Fruit fly (Drosophila melanogaster) whole organism, embryonic: ENCODE results near the gene Prm.

Source experiments
- ATbp ChIP-seq: fragments of 200-800 bp; sonication (Bioruptor generic); optimal IDR thresholded peaks from 2 replicates; lab custom pipeline; 2017; ENCODE audit warnings: missing biosample characterization, mild to moderate bottlenecking, missing genetic modification characterization, missing genetic modification reagents
- Ada2b ChIP-seq: fragments of 200-800 bp; sonication (Bioruptor generic); IDR thresholded peaks from 2 replicates; pipeline ENCODE4 v1.3.6; 2022; ENCODE audit warnings: missing biosample characterization, missing genetic modification characterization
- Atf3 ChIP-seq: fragments of 200-800 bp; sonication (Bioruptor generic); optimal IDR thresholded peaks from 3 replicates; lab custom pipeline; 2016; ENCODE audit warnings: missing biosample characterization, missing genetic modification characterization
- CG1024 ChIP-seq: fragments of 200-800 bp; sonication (Bioruptor generic); IDR thresholded peaks from 2 replicates; pipeline ENCODE4 v1.3.6; 2022; ENCODE audit warnings: missing biosample characterization, missing genetic modification characterization
- CG10565 ChIP-seq: fragments of 200-800 bp; sonication (Bioruptor generic); optimal IDR thresholded peaks from 3 replicates; lab custom pipeline; 2016; ENCODE audit warnings: missing biosample characterization, mild to moderate bottlenecking, missing genetic modification characterization
- CG11093 ChIP-seq: fragments of 200-800 bp; sonication (Bioruptor generic); IDR thresholded peaks from 3 replicates; pipeline ENCODE4 v1.3.6; 2022; ENCODE audit warnings: missing biosample characterization, missing genetic modification characterization
- CG12071 ChIP-seq: fragments of 200-800 bp; sonication (Bioruptor generic); optimal IDR thresholded peaks from 3 replicates; lab custom pipeline; 2018; ENCODE audit warnings: missing biosample characterization, mild to moderate bottlenecking, missing genetic modification characterization
- CG13296 ChIP-seq: fragments of 200-800 bp; sonication (Bioruptor generic); optimal IDR thresholded peaks from 3 replicates; lab custom pipeline; 2018; ENCODE audit warnings: missing biosample characterization, mild to moderate bottlenecking, missing genetic modification characterization
- CG13424 ChIP-seq: fragments of 200-800 bp; sonication (Bioruptor generic); optimal IDR thresholded peaks from 2 replicates; lab custom pipeline; 2019; ENCODE audit warnings: missing biosample characterization, mild to moderate bottlenecking, missing genetic modification characterization, moderate library complexity
- CG14667 ChIP-seq: fragments of 200-800 bp; sonication (Bioruptor generic); IDR thresholded peaks from 2 replicates; pipeline ENCODE4 v1.3.6; 2022; ENCODE audit warnings: missing biosample characterization, missing genetic modification characterization
- CG15601 ChIP-seq: fragments of 200-800 bp; sonication (Bioruptor generic); optimal IDR thresholded peaks from 3 replicates; lab custom pipeline; 2019; ENCODE audit warnings: missing biosample characterization, mild to moderate bottlenecking, missing genetic modification characterization, moderate library complexity
- CG15696 ChIP-seq: fragments of 200-800 bp; sonication (Bioruptor generic); optimal IDR thresholded peaks from 2 replicates; lab custom pipeline; 2019; ENCODE audit warnings: missing biosample characterization, mild to moderate bottlenecking, missing genetic modification characterization, moderate library complexity
- CG17829 ChIP-seq: fragments of 200-800 bp; optimal IDR thresholded peaks from 2 replicates; lab custom pipeline; 2019; ENCODE audit warnings: missing biosample characterization, mild to moderate bottlenecking, missing genetic modification characterization, moderate library complexity
- CG1832 ChIP-seq: fragments of 200-800 bp; sonication (Bioruptor generic); optimal IDR thresholded peaks from 2 replicates; lab custom pipeline; 2017; ENCODE audit warnings: missing biosample characterization, mild to moderate bottlenecking, missing genetic modification characterization, inconsistent platforms
- CG4360 ChIP-seq: fragments of 200-800 bp; sonication (Bioruptor generic); IDR thresholded peaks from 2 replicates; pipeline ENCODE4 v1.3.6; 2022; ENCODE audit warnings: missing biosample characterization, missing genetic modification characterization
- CG4424 ChIP-seq: fragments of 200-800 bp; sonication (Bioruptor generic); optimal IDR thresholded peaks from 3 replicates; lab custom pipeline; 2016; ENCODE audit warnings: missing biosample characterization, missing genetic modification characterization
- CG4707 ChIP-seq: fragments of 200-800 bp; sonication (Bioruptor generic); optimal IDR thresholded peaks from 2 replicates; lab custom pipeline; 2018; ENCODE audit warnings: missing biosample characterization, mild to moderate bottlenecking, missing genetic modification characterization, moderate library complexity
- CG6175 ChIP-seq: fragments of 200-800 bp; sonication (Bioruptor generic); IDR thresholded peaks from 3 replicates; pipeline ENCODE4 v1.3.6; 2022; ENCODE audit warnings: missing biosample characterization, missing genetic modification characterization
- CG6765 ChIP-seq: fragments of 200-800 bp; sonication (Bioruptor generic); optimal IDR thresholded peaks from 3 replicates; lab custom pipeline; 2017; ENCODE audit warnings: missing biosample characterization, mild to moderate bottlenecking, missing genetic modification characterization
- CG7786 ChIP-seq: fragments of 200-800 bp; sonication (Bioruptor generic); optimal IDR thresholded peaks from 2 replicates; lab custom pipeline; 2016; ENCODE audit warnings: missing biosample characterization, missing genetic modification characterization
- CG8388 ChIP-seq: fragments of 200-800 bp; sonication (Bioruptor generic); optimal IDR thresholded peaks from 2 replicates; lab custom pipeline; 2019; ENCODE audit warnings: missing biosample characterization, mild to moderate bottlenecking, missing genetic modification characterization, moderate library complexity
- Dek ChIP-seq: fragments of 200-800 bp; sonication (Bioruptor generic); optimal IDR thresholded peaks from 3 replicates; lab custom pipeline; 2019; ENCODE audit warnings: missing biosample characterization, mild to moderate bottlenecking, missing genetic modification characterization, moderate library complexity
- Hr51 ChIP-seq, 2 experiments: fragments of 200-800 bp; sonication (Bioruptor generic); optimal IDR thresholded peaks; 2 replicates in 1 of 2; 3 replicates in 1 of 2; lab custom pipeline; 2016 to 2018; ENCODE audit warnings: missing biosample characterization in 2 of 2, missing genetic modification characterization in 2 of 2, mild to moderate bottlenecking in 1 of 2, moderate library complexity in 1 of 2
- Hr78 ChIP-seq, 2 experiments: fragments of 200-800 bp in 1 of 2; fragments of >200 bp in 1 of 2; sonication (Bioruptor generic) in 1 of 2; optimal IDR thresholded peaks; 2 replicates each; lab custom pipeline; 2017 to 2019; ENCODE audit warnings: missing biosample characterization in 2 of 2, missing genetic modification characterization in 2 of 2, mild to moderate bottlenecking in 1 of 2, moderate library complexity in 1 of 2
- MTF-1 ChIP-seq: fragments of 200-800 bp; sonication (Bioruptor generic); optimal IDR thresholded peaks from 2 replicates; lab custom pipeline; 2018; ENCODE audit warnings: missing biosample characterization, mild to moderate bottlenecking, missing genetic modification characterization, borderline replicate concordance
- NFAT ChIP-seq: fragments of 200-800 bp; sonication (Bioruptor generic); IDR thresholded peaks from 2 replicates; pipeline ENCODE4 v1.3.6; 2022; ENCODE audit warnings: missing biosample characterization, missing genetic modification characterization
- Optix ChIP-seq: fragments of 200-800 bp; sonication (Bioruptor generic); IDR thresholded peaks from 3 replicates; pipeline ENCODE4 v1.3.6; 2022; ENCODE audit warnings: missing biosample characterization, missing genetic modification characterization
- Pdp1 ChIP-seq, 2 experiments: fragments of 200-800 bp; sonication (Bioruptor generic); optimal IDR thresholded peaks; 3 replicates each; lab custom pipeline; 2016; ENCODE audit warnings: missing biosample characterization in 2 of 2, missing genetic modification characterization in 2 of 2, mild to moderate bottlenecking in 1 of 2, moderate library complexity in 1 of 2
- Sin3A ChIP-seq: fragments of >200 bp; optimal IDR thresholded peaks from 2 replicates; lab custom pipeline; 2018
- Sox100B ChIP-seq: fragments of 200-800 bp; sonication (Bioruptor generic); optimal IDR thresholded peaks from 3 replicates; lab custom pipeline; 2018; ENCODE audit warnings: missing biosample characterization, mild to moderate bottlenecking, missing genetic modification characterization
- Spps ChIP-seq: fragments of 200-800 bp; sonication (Bioruptor generic); optimal IDR thresholded peaks from 2 replicates; lab custom pipeline; 2018; ENCODE audit warnings: missing biosample characterization, mild to moderate bottlenecking, missing genetic modification characterization
- ab ChIP-seq: fragments of 200-800 bp; sonication (Bioruptor generic); optimal IDR thresholded peaks from 2 replicates; lab custom pipeline; 2016; ENCODE audit warnings: missing biosample characterization, missing genetic modification characterization
- bcd ChIP-seq: fragments of 200-800 bp; sonication (Bioruptor generic); optimal IDR thresholded peaks from 2 replicates; lab custom pipeline; 2017; ENCODE audit warnings: missing biosample characterization, mild to moderate bottlenecking, missing genetic modification characterization
- dati ChIP-seq: fragments of 200-800 bp; sonication (Bioruptor generic); IDR thresholded peaks from 2 replicates; pipeline ENCODE4 v1.3.6; 2022; ENCODE audit warnings: missing biosample characterization, missing genetic modification characterization
- fru ChIP-seq: fragments of >200 bp; optimal IDR thresholded peaks from 2 replicates; lab custom pipeline; 2017
- gt ChIP-seq: fragments of 200-800 bp; sonication (Bioruptor generic); IDR thresholded peaks from 2 replicates; pipeline ENCODE4 v1.3.6; 2022; ENCODE audit warnings: missing biosample characterization, missing genetic modification characterization
- lbe ChIP-seq: fragments of 200-800 bp; sonication (Bioruptor generic); optimal IDR thresholded peaks from 2 replicates; lab custom pipeline; 2016; ENCODE audit warnings: missing biosample characterization, mild to moderate bottlenecking, missing genetic modification characterization
- nerfin-2 ChIP-seq: fragments of 200-800 bp; sonication (Bioruptor generic); IDR thresholded peaks from 2 replicates; pipeline ENCODE4 v1.3.6; 2022; ENCODE audit warnings: missing biosample characterization, missing genetic modification characterization; ENCODE audit not compliant: partially characterized antibody
- oc ChIP-seq: fragments of 200-800 bp; sonication (Bioruptor generic); optimal IDR thresholded peaks from 2 replicates; lab custom pipeline; 2018; ENCODE audit warnings: missing biosample characterization, mild to moderate bottlenecking, missing genetic modification characterization, moderate library complexity
- onecut ChIP-seq: fragments of 200-800 bp; sonication (Bioruptor generic); IDR thresholded peaks from 2 replicates; pipeline ENCODE4 v1.3.6; 2022; ENCODE audit warnings: missing biosample characterization, missing genetic modification characterization
- otp ChIP-seq: fragments of 200-800 bp; sonication (Bioruptor generic); IDR thresholded peaks from 3 replicates; pipeline ENCODE4, ENCODE4 v1.3.6; 2022; ENCODE audit warnings: missing biosample characterization, missing genetic modification characterization
- scrt ChIP-seq: fragments of 200-800 bp; sonication (Bioruptor generic); optimal IDR thresholded peaks from 2 replicates; lab custom pipeline; 2018; ENCODE audit warnings: missing biosample characterization, mild to moderate bottlenecking, missing genetic modification characterization, moderate library complexity
- seq ChIP-seq: fragments of 200-800 bp; sonication (Bioruptor generic); IDR thresholded peaks from 2 replicates; pipeline ENCODE4 v1.3.6; 2022; ENCODE audit warnings: missing biosample characterization, missing genetic modification characterization
- shn ChIP-seq: fragments of 200-800 bp; sonication (Bioruptor generic); optimal IDR thresholded peaks from 3 replicates; lab custom pipeline; 2016; ENCODE audit warnings: missing biosample characterization, missing genetic modification characterization
- sna ChIP-seq: fragments of 200-800 bp; sonication (Bioruptor generic); IDR thresholded peaks from 2 replicates; pipeline ENCODE4 v1.3.6; 2022; ENCODE audit warnings: missing biosample characterization, missing genetic modification characterization; ENCODE audit not compliant: partially characterized antibody
- tap ChIP-seq: fragments of 200-800 bp; optimal IDR thresholded peaks from 3 replicates; lab custom pipeline; 2019; ENCODE audit warnings: missing biosample characterization, mild to moderate bottlenecking, missing genetic modification characterization, moderate library complexity
- tll ChIP-seq, 2 experiments: fragments of 200-800 bp in 1 of 2; fragments of >200 bp in 1 of 2; sonication (Bioruptor generic) in 1 of 2; optimal IDR thresholded peaks; 2 replicates each; lab custom pipeline; 2017 to 2019; ENCODE audit warnings: missing biosample characterization in 2 of 2, missing genetic modification characterization in 2 of 2, mild to moderate bottlenecking in 1 of 2, moderate library complexity in 1 of 2
- vvl ChIP-seq: fragments of 200-800 bp; sonication (Bioruptor generic); IDR thresholded peaks from 2 replicates; pipeline ENCODE4 v1.3.6; 2022; ENCODE audit warnings: missing biosample characterization, missing genetic modification characterization
- z ChIP-seq: fragments of 200-800 bp; sonication (Bioruptor generic); IDR thresholded peaks from 3 replicates; pipeline ENCODE4 v1.3.6; 2022; ENCODE audit warnings: missing biosample characterization, missing genetic modification characterization

The Prm gene

dm6 chr3L:8772998-8773684, 28.0 kb upstream of the Prm start (continued):
- peak; percentile 85 for TF ChIP-seq vvl (GFP tag; lab: Robert Waterston, UW)
- TF ChIP-seq z (GFP tag; lab: Robert Waterston, UW), result no peak
- peak; percentile 34; the same call in 1 of the 2 replicates for TF ChIP-seq onecut (GFP tag; lab: Robert Waterston, UW)
- peak; percentile 80 for TF ChIP-seq Spps (tag; lab: Kevin White, UChicago)
- no peak; the same call in 2 of the 3 replicates for TF ChIP-seq Optix (GFP tag; lab: Robert Waterston, UW)
- no peak for TF ChIP-seq NFAT
- no peak for TF ChIP-seq dati (GFP tag; lab: Robert Waterston, UW)
- peak; percentile 58 for TF ChIP-seq ATbp (GFP tag; lab: Kevin White, UChicago)
- TF ChIP-seq CG1832, result no peak
- peak; percentile 78 for TF ChIP-seq otp (GFP tag; lab: Robert Waterston, UW)
- TF ChIP-seq CG4707 (GFP tag; lab: Kevin White, UChicago), result peak; percentile 64
- TF ChIP-seq CG6765 (GFP tag; lab: Kevin White, UChicago), result no peak
- no peak for TF ChIP-seq sna (GFP tag; lab: Robert Waterston, UW)
- TF ChIP-seq tap, result peak; percentile 67
- TF ChIP-seq ab (GFP tag; lab: Kevin White, UChicago), result no peak
- peak; percentile 85 for TF ChIP-seq CG13424 (tag; lab: Kevin White, UChicago)
- peak; percentile 82 for TF ChIP-seq CG8388
- no peak for TF ChIP-seq CG10565
- TF ChIP-seq lbe (GFP tag; lab: Kevin White, UChicago), result no peak
- TF ChIP-seq shn, result peak; percentile 24
- peak; percentile 83 for TF ChIP-seq CG15601 (tag; lab: Kevin White, UChicago)
- 0 out of 3 replicates have a peak, but pooled peaks have one; percentile 26 for TF ChIP-seq CG11093 (GFP tag; lab: Robert Waterston, UW)
- TF ChIP-seq Hr78 (GFP tag; optimal IDR thresholded peaks at IDR 0.05; lab: Kevin White, UChicago), result peak in 1 of 2 experiments; percentile 73
- no peak for TF ChIP-seq CG1024 (GFP tag; lab: Robert Waterston, UW)
- TF ChIP-seq Dek (tag; lab: Kevin White, UChicago), result peak; percentile 27
- no peak for TF ChIP-seq CG6175 (GFP tag; lab: Robert Waterston, UW)
- TF ChIP-seq Ada2b (GFP tag; lab: Robert Waterston, UW), result peak; percentile 66
- TF ChIP-seq Atf3 (GFP tag; lab: Kevin White, UChicago), result peak; percentile 26
- TF ChIP-seq Hr51 (GFP tag; optimal IDR thresholded peaks at IDR 0.05; lab: Kevin White, UChicago), result peak in 1 of 2 experiments; percentile 85
- peak; percentile 81 for TF ChIP-seq CG17829
- TF ChIP-seq seq, result peak; percentile 76
- TF ChIP-seq Pdp1 (GFP tag; optimal IDR thresholded peaks at IDR 0.05; lab: Kevin White, UChicago), result peak; percentile 8 to 61
- TF ChIP-seq CG15696 (tag; lab: Kevin White, UChicago), result peak; percentile 38
- TF ChIP-seq CG14667 (GFP tag; lab: Robert Waterston, UW), result peak; percentile 38; the same call in 1 of the 2 replicates
- peak; percentile 34 for TF ChIP-seq scrt (GFP tag; lab: Kevin White, UChicago)
- no peak for TF ChIP-seq tll (GFP tag; optimal IDR thresholded peaks at IDR 0.05; lab: Kevin White, UChicago)
- no peak for TF ChIP-seq gt
- peak; percentile 60 for TF ChIP-seq bcd (GFP tag; lab: Kevin White, UChicago)
- no peak for TF ChIP-seq fru (lab: Kevin White, UChicago)
- TF ChIP-seq CG13296 (GFP tag; lab: Kevin White, UChicago), result peak; percentile 25
- no peak for TF ChIP-seq nerfin-2 (GFP tag; lab: Robert Waterston, UW)
- TF ChIP-seq CG4360 (GFP tag; lab: Robert Waterston, UW), result no peak
- no peak for TF ChIP-seq CG12071
- TF ChIP-seq CG7786, result peak; percentile 38
- peak; percentile 91 for TF ChIP-seq oc (tag; lab: Kevin White, UChicago)
- no peak for TF ChIP-seq MTF-1 (GFP tag; lab: Kevin White, UChicago)
- TF ChIP-seq Sin3A, result no peak
- TF ChIP-seq CG4424 (GFP tag; lab: Kevin White, UChicago), result peak; percentile 78
- peak; percentile 74 for TF ChIP-seq Sox100B (GFP tag; lab: Kevin White, UChicago)
